Fruit fly (Drosophila melanogaster) whole organism, wandering third instar larva: Measurements from ENCODE around the gene CG17929.

ENCODE experiments used
- Abd-B ChIP-seq: fragments of >200 bp; optimal IDR thresholded peaks from 2 replicates; lab custom pipeline; 2017; ENCODE audit warnings: missing biosample characterization, missing genetic modification characterization
- CG32264 ChIP-seq: fragments of 200-800 bp; sonication (Bioruptor generic); optimal IDR thresholded peaks from 2 replicates; lab custom pipeline; 2016; ENCODE audit warnings: missing biosample characterization, missing genetic modification characterization
- CG9705 ChIP-seq: fragments of 200-800 bp; sonication (Bioruptor generic); optimal IDR thresholded peaks from 2 replicates; lab custom pipeline; 2018; ENCODE audit warnings: missing biosample characterization, mild to moderate bottlenecking, missing genetic modification characterization
- CrebA ChIP-seq: fragments of 200-800 bp; sonication (Bioruptor generic); optimal IDR thresholded peaks from 2 replicates; lab custom pipeline; 2016; ENCODE audit warnings: missing biosample characterization, mild to moderate bottlenecking, missing genetic modification characterization, borderline replicate concordance
- Dfd ChIP-seq: fragments of >200 bp; optimal IDR thresholded peaks from 2 replicates; lab custom pipeline; 2017; ENCODE audit warnings: missing biosample characterization, missing genetic modification characterization
- Dif ChIP-seq: fragments of 200-275, 200-300 bp; sonication (Bioruptor generic); optimal IDR thresholded peaks from 2 replicates; lab custom pipeline; 2018; ENCODE audit warnings: missing biosample characterization, missing genetic modification characterization; ENCODE audit not compliant: partially characterized antibody
- GATAd ChIP-seq: sonication (Bioruptor generic); optimal IDR thresholded peaks from 2 replicates; lab custom pipeline; 2016; ENCODE audit warnings: missing biosample characterization, missing genetic modification characterization
- HLH106 ChIP-seq: fragments of 200-800 bp; optimal IDR thresholded peaks from 3 replicates; lab custom pipeline; 2019; ENCODE audit warnings: missing biosample characterization, mild to moderate bottlenecking, missing genetic modification characterization, moderate library complexity
- Hnf4 ChIP-seq: fragments of 200-800 bp; sonication (Bioruptor generic); optimal IDR thresholded peaks from 2 replicates; lab custom pipeline; 2016; ENCODE audit warnings: missing biosample characterization, mild to moderate bottlenecking, missing genetic modification characterization
- Hr78 ChIP-seq: fragments of >200 bp; optimal IDR thresholded peaks from 2 replicates; lab custom pipeline; 2017; ENCODE audit warnings: missing biosample characterization, missing genetic modification characterization
- Hr83 ChIP-seq: fragments of 200-300 bp; sonication (Bioruptor generic); optimal IDR thresholded peaks from 2 replicates; lab custom pipeline; 2016; ENCODE audit warnings: missing biosample characterization, mild to moderate bottlenecking, missing genetic modification characterization, moderate library complexity; ENCODE audit not compliant: poor library complexity, severe bottlenecking
- Jra ChIP-seq: sonication (Bioruptor generic); optimal IDR thresholded peaks from 2 replicates; lab custom pipeline; 2016; ENCODE audit warnings: missing biosample characterization, missing genetic modification characterization
- Mio ChIP-seq: sonication (Bioruptor generic); optimal IDR thresholded peaks from 2 replicates; lab custom pipeline; 2016; ENCODE audit warnings: missing biosample characterization, missing genetic modification characterization
- Myc ChIP-seq: fragments of >200 bp; optimal IDR thresholded peaks from 2 replicates; lab custom pipeline; 2017
- N ChIP-seq: fragments of >200 bp; optimal IDR thresholded peaks from 2 replicates; lab custom pipeline; 2018; ENCODE audit warnings: missing biosample characterization, missing external identifiers, missing genetic modification characterization
- OdsH ChIP-seq: fragments of 200-800 bp; sonication (Bioruptor generic); optimal IDR thresholded peaks from 2 replicates; lab custom pipeline; 2016; ENCODE audit warnings: missing biosample characterization, mild to moderate bottlenecking, missing genetic modification characterization
- Rel ChIP-seq, 2 experiments: fragments of 200-800 bp; sonication (Bioruptor generic) in 1 of 2; optimal IDR thresholded peaks; 2 replicates in 1 of 2; 3 replicates in 1 of 2; lab custom pipeline; 2016 to 2019; ENCODE audit warnings: mild to moderate bottlenecking in 2 of 2, missing biosample characterization in 2 of 2, missing genetic modification characterization in 2 of 2, moderate library complexity in 1 of 2
- Sp1 ChIP-seq: fragments of 200-800 bp; sonication (Bioruptor generic); optimal IDR thresholded peaks from 3 replicates; lab custom pipeline; 2019; ENCODE audit warnings: missing biosample characterization, mild to moderate bottlenecking, missing genetic modification characterization, moderate library complexity
- br ChIP-seq: fragments of 200-800 bp; sonication (Bioruptor generic); optimal IDR thresholded peaks from 2 replicates; lab custom pipeline; 2016; ENCODE audit warnings: missing biosample characterization, missing genetic modification characterization
- ey ChIP-seq: fragments of 200-800 bp; sonication (Bioruptor generic); optimal IDR thresholded peaks from 2 replicates; lab custom pipeline; 2016; ENCODE audit warnings: missing biosample characterization, missing genetic modification characterization
- foxo ChIP-seq, 2 experiments: fragments of 200-800 bp; sonication (Bioruptor generic); optimal IDR thresholded peaks; 2 replicates in 1 of 2; 3 replicates in 1 of 2; lab custom pipeline; 2016 to 2017; ENCODE audit warnings: missing biosample characterization in 2 of 2, missing genetic modification characterization in 2 of 2
- fru ChIP-seq: fragments of 200-800 bp; sonication (Bioruptor generic); optimal IDR thresholded peaks from 3 replicates; lab custom pipeline; 2016; ENCODE audit warnings: missing biosample characterization, mild to moderate bottlenecking, missing genetic modification characterization
- h ChIP-seq: fragments of 200-800 bp; sonication (Bioruptor generic); optimal IDR thresholded peaks from 3 replicates; lab custom pipeline; 2016; ENCODE audit warnings: missing biosample characterization, mild to moderate bottlenecking, missing genetic modification characterization
- jim ChIP-seq: fragments of 175-275, 200-325 bp; sonication (Bioruptor generic); optimal IDR thresholded peaks from 2 replicates; lab custom pipeline; 2016; ENCODE audit warnings: missing biosample characterization, mild to moderate bottlenecking, missing genetic modification characterization
- lola ChIP-seq: fragments of >200 bp; optimal IDR thresholded peaks from 2 replicates; lab custom pipeline; 2017; ENCODE audit warnings: missing biosample characterization, missing genetic modification characterization
- psq ChIP-seq: fragments of 200-800 bp; sonication (Bioruptor generic); optimal IDR thresholded peaks from 3 replicates; lab custom pipeline; 2017; ENCODE audit warnings: missing biosample characterization, mild to moderate bottlenecking, missing genetic modification characterization, moderate library complexity
- rgr ChIP-seq: fragments of 200-800 bp; sonication (Bioruptor generic); optimal IDR thresholded peaks from 3 replicates; lab custom pipeline; 2016; ENCODE audit warnings: missing biosample characterization, mild to moderate bottlenecking, missing genetic modification characterization
- sage ChIP-seq: fragments of 200-800 bp; sonication (Bioruptor generic); optimal IDR thresholded peaks from 2 replicates; lab custom pipeline; 2016; ENCODE audit warnings: missing biosample characterization, mild to moderate bottlenecking, missing genetic modification characterization
- sv ChIP-seq: fragments of 200-800 bp; sonication (Bioruptor generic); optimal IDR thresholded peaks from 3 replicates; lab custom pipeline; 2016; ENCODE audit warnings: missing biosample characterization, missing genetic modification characterization
- usp ChIP-seq: fragments of >200 bp; optimal IDR thresholded peaks from 2 replicates; lab custom pipeline; 2017; ENCODE audit warnings: missing biosample characterization, missing genetic modification characterization
- woc ChIP-seq: sonication (Bioruptor generic); optimal IDR thresholded peaks from 2 replicates; lab custom pipeline; 2016; ENCODE audit warnings: missing biosample characterization, mild to moderate bottlenecking, missing genetic modification characterization

CG17929 gene

dm6 chr3R:16336327-16337052 lies 11.2 kb downstream of the CG17929 start (continued):
- TF ChIP-seq Rel (GFP tag; optimal IDR thresholded peaks at IDR 0.05; lab: Kevin White, UChicago) (no peak), Rel (tag; optimal IDR thresholded peaks at IDR 0.05; lab: Kevin White, UChicago) (no peak), Hnf4 (GFP tag; lab: Kevin White, UChicago) (peak; percentile 8)

- TF ChIP-seq woc (GFP tag; lab: Kevin White, UChicago) = no peak
- peak; percentile 5 for TF ChIP-seq OdsH (GFP tag; lab: Kevin White, UChicago)
- TF ChIP-seq br (GFP tag; lab: Kevin White, UChicago) = peak; percentile 6
- peak; percentile 48 for TF ChIP-seq ey (GFP tag; lab: Kevin White, UChicago)
- peak; percentile 37 for TF ChIP-seq fru (GFP tag; lab: Kevin White, UChicago)
- peak in 1 of 2 experiments; percentile 36 for TF ChIP-seq foxo (GFP tag; optimal IDR thresholded peaks at IDR 0.05; lab: Kevin White, UChicago)
- TF ChIP-seq rgr = peak; percentile 46
- no peak for TF ChIP-seq HLH106 (tag; lab: Kevin White, UChicago)
- TF ChIP-seq h = peak; percentile 47
Measured at dm6 chr3R:16337053-16337385, 11.7 kb downstream of the CG17929 start.

- TF ChIP-seq CrebA (no peak), Dfd (GFP tag; lab: Kevin White, UChicago) (no peak), OdsH (GFP tag; lab: Kevin White, UChicago) (no peak), lola (GFP tag; lab: Kevin White, UChicago) (no peak), Hnf4 (GFP tag; lab: Kevin White, UChicago) (no peak)
Measured at dm6 chr3R:16337863-16338262, 12.6 kb downstream of the CG17929 start.

dm6 chr3R:16338342-16338741 lies 13.1 kb downstream of the CG17929 start:
- TF ChIP-seq Dfd (GFP tag; lab: Kevin White, UChicago) = no peak
- no peak for TF ChIP-seq ey (GFP tag; lab: Kevin White, UChicago)
- TF ChIP-seq sage (GFP tag; lab: Kevin White, UChicago) = no peak
- TF ChIP-seq lola (GFP tag; lab: Kevin White, UChicago) = no peak
- TF ChIP-seq h = peak; percentile 50
- no peak for TF ChIP-seq CG32264 (GFP tag; lab: Kevin White, UChicago)
- no peak for TF ChIP-seq Rel (GFP tag; optimal IDR thresholded peaks at IDR 0.05; lab: Kevin White, UChicago)
- peak; percentile 67 for TF ChIP-seq Rel (tag; optimal IDR thresholded peaks at IDR 0.05; lab: Kevin White, UChicago)
- no peak for TF ChIP-seq HLH106 (tag; lab: Kevin White, UChicago)
- no peak for TF ChIP-seq Mio
- TF ChIP-seq foxo (GFP tag; optimal IDR thresholded peaks at IDR 0.05; lab: Kevin White, UChicago) = peak in 1 of 2 experiments; percentile 15
- TF ChIP-seq CG9705 (GFP tag; lab: Kevin White, UChicago) = no peak
- TF ChIP-seq fru (GFP tag; lab: Kevin White, UChicago) = no peak
- peak; percentile 33 for TF ChIP-seq jim (GFP tag; lab: Kevin White, UChicago)
- peak; percentile 18 for TF ChIP-seq Sp1
- no peak for TF ChIP-seq Dif (GFP tag; lab: Kevin White, UChicago)
- TF ChIP-seq Myc (lab: Kevin White, UChicago) = no peak
- TF ChIP-seq Hr83 (GFP tag; lab: Kevin White, UChicago) = peak; percentile 33
- no peak for TF ChIP-seq sv (GFP tag; lab: Kevin White, UChicago)
- TF ChIP-seq, all 38 proteins: peak for 6

dm6 chr3R:16339475-16339874 lies 14.2 kb downstream of the CG17929 start, which contains the start of gene Sulf1:
Sulf1 (minus strand) TSS chr3R:16339575.
- TF ChIP-seq psq (GFP tag; lab: Kevin White, UChicago) = no peak
- no peak for TF ChIP-seq N (GFP tag; lab: Kevin White, UChicago)
- no peak for TF ChIP-seq GATAd (GFP tag; lab: Kevin White, UChicago)
- TF ChIP-seq Sp1 = no peak
- no peak for TF ChIP-seq Abd-B (GFP tag; lab: Kevin White, UChicago)

- TF ChIP-seq psq (GFP tag; lab: Kevin White, UChicago) = no peak
- no peak for TF ChIP-seq Jra
- no peak for TF ChIP-seq ey (GFP tag; lab: Kevin White, UChicago)
- no peak for TF ChIP-seq Hr78
- no peak for TF ChIP-seq Hnf4 (GFP tag; lab: Kevin White, UChicago)
- TF ChIP-seq OdsH (GFP tag; lab: Kevin White, UChicago) = no peak
- no peak for TF ChIP-seq Sp1
- TF ChIP-seq Rel (GFP tag; optimal IDR thresholded peaks at IDR 0.05; lab: Kevin White, UChicago) = no peak
- TF ChIP-seq Rel (tag; optimal IDR thresholded peaks at IDR 0.05; lab: Kevin White, UChicago) = no peak
- no peak for TF ChIP-seq CG9705 (GFP tag; lab: Kevin White, UChicago)
- no peak for TF ChIP-seq Myc (lab: Kevin White, UChicago)
- no peak for TF ChIP-seq HLH106 (tag; lab: Kevin White, UChicago)
- no peak for TF ChIP-seq foxo (GFP tag; optimal IDR thresholded peaks at IDR 0.05; lab: Kevin White, UChicago)
- TF ChIP-seq h = no peak
- no peak for TF ChIP-seq N (GFP tag; lab: Kevin White, UChicago)
- no peak for TF ChIP-seq fru (GFP tag; lab: Kevin White, UChicago)
- TF ChIP-seq usp (GFP tag; lab: Kevin White, UChicago) = no peak
- TF ChIP-seq Dif (GFP tag; lab: Kevin White, UChicago) = no peak
- no peak for TF ChIP-seq CG32264 (GFP tag; lab: Kevin White, UChicago)
- TF ChIP-seq, all 38 proteins: peak for 0
Measured at dm6 chr3R:16340610-16341009, 15.3 kb downstream of the CG17929 start.
